Worm (Caenorhabditis elegans) whole organism, late embryonic: ENCODE results near the gene pro-2.

Experiments used
- C08G9.2 ChIP-seq: sonication (generic microtip); optimal IDR thresholded peaks from 2 replicates; lab custom pipeline; 2016; ENCODE audit warnings: mild to moderate bottlenecking, missing genetic modification characterization, moderate library complexity, missing compliant biosample characterization
- C38D4.7 ChIP-seq: fragments of 200-800 bp; sonication (Bioruptor generic); optimal IDR thresholded peaks from 2 replicates; lab custom pipeline; 2018; ENCODE audit warnings: mild to moderate bottlenecking, missing genetic modification characterization, moderate library complexity, missing compliant biosample characterization
- F13H6.1 ChIP-seq: sonication (generic microtip); optimal IDR thresholded peaks from 2 replicates; lab custom pipeline; 2016; ENCODE audit warnings: missing genetic modification characterization, missing compliant biosample characterization
- T23F11.4 ChIP-seq: fragments of 200-800 bp; sonication (Bioruptor generic); optimal IDR thresholded peaks from 2 replicates; lab custom pipeline; 2018; ENCODE audit warnings: mild to moderate bottlenecking, missing genetic modification characterization, missing compliant biosample characterization
- Y22D7AL.16 ChIP-seq: sonication (generic microtip); optimal IDR thresholded peaks from 2 replicates; lab custom pipeline; 2016; ENCODE audit warnings: missing genetic modification characterization, missing compliant biosample characterization
- ahr-1 ChIP-seq: sonication (generic microtip); optimal IDR thresholded peaks from 2 replicates; lab custom pipeline; 2016; ENCODE audit warnings: missing genetic modification characterization, missing compliant biosample characterization
- ama-1 ChIP-seq: fragments of 150-350 bp; optimal IDR thresholded peaks from 2 replicates; lab custom pipeline; 2014
- ceh-18 ChIP-seq: sonication (generic microtip); optimal IDR thresholded peaks from 2 replicates; lab custom pipeline; 2016; ENCODE audit warnings: missing genetic modification characterization, missing compliant biosample characterization
- ceh-19 ChIP-seq: fragments of 200-800 bp; sonication (Bioruptor generic); optimal IDR thresholded peaks from 2 replicates; lab custom pipeline; 2018; ENCODE audit warnings: mild to moderate bottlenecking, missing genetic modification characterization, missing compliant biosample characterization
- ceh-24 ChIP-seq: sonication (generic microtip); optimal IDR thresholded peaks from 2 replicates; lab custom pipeline; 2016; ENCODE audit warnings: mild to moderate bottlenecking, missing genetic modification characterization, missing compliant biosample characterization
- ceh-31 ChIP-seq: sonication (generic microtip); optimal IDR thresholded peaks from 2 replicates; lab custom pipeline; 2016; ENCODE audit warnings: missing genetic modification characterization, missing compliant biosample characterization
- ceh-34 ChIP-seq: sonication (generic microtip); optimal IDR thresholded peaks from 2 replicates; lab custom pipeline; 2016; ENCODE audit warnings: mild to moderate bottlenecking, missing genetic modification characterization, missing compliant biosample characterization
- ceh-45 ChIP-seq: fragments of 200-800 bp; sonication (Bioruptor generic); IDR thresholded peaks from 2 replicates; pipeline ENCODE4 v1.3.6; 2022; ENCODE audit warnings: missing genetic modification reagents, missing genetic modification characterization, missing compliant biosample characterization
- ceh-48 ChIP-seq: sonication (generic microtip); optimal IDR thresholded peaks from 2 replicates; lab custom pipeline; 2016; ENCODE audit warnings: missing genetic modification characterization, inconsistent platforms, missing compliant biosample characterization
- ceh-6 ChIP-seq: fragments of 200-800 bp; sonication (Bioruptor generic); optimal IDR thresholded peaks from 2 replicates; lab custom pipeline; 2018; ENCODE audit warnings: mild to moderate bottlenecking, missing genetic modification characterization, missing compliant biosample characterization
- ceh-9 ChIP-seq: sonication (generic microtip); optimal IDR thresholded peaks from 2 replicates; lab custom pipeline; 2016; ENCODE audit warnings: mild to moderate bottlenecking, missing genetic modification characterization, inconsistent platforms, missing compliant biosample characterization
- che-1 ChIP-seq: sonication (generic microtip); optimal IDR thresholded peaks from 2 replicates; lab custom pipeline; 2016; ENCODE audit warnings: mild to moderate bottlenecking, missing genetic modification characterization, missing compliant biosample characterization
- dmd-4 ChIP-seq: sonication (generic microtip); optimal IDR thresholded peaks from 2 replicates; lab custom pipeline; 2016; ENCODE audit warnings: borderline replicate concordance, missing genetic modification characterization, missing compliant biosample characterization
- dve-1 ChIP-seq: sonication (generic microtip); optimal IDR thresholded peaks from 2 replicates; lab custom pipeline; 2017; ENCODE audit warnings: antibody characterized with exemption, mild to moderate bottlenecking, missing genetic modification characterization, missing compliant biosample characterization
- elt-2 ChIP-seq: sonication (generic microtip); optimal IDR thresholded peaks from 2 replicates; lab custom pipeline; 2016; ENCODE audit warnings: missing genetic modification reagents, missing genetic modification characterization, missing compliant biosample characterization
- ets-4 ChIP-seq: sonication (generic microtip); optimal IDR thresholded peaks from 2 replicates; lab custom pipeline; 2016; ENCODE audit warnings: missing genetic modification characterization, missing compliant biosample characterization
- eyg-1 ChIP-seq: sonication (generic microtip); optimal IDR thresholded peaks from 2 replicates; lab custom pipeline; 2016; ENCODE audit warnings: missing genotype, missing genetic modification characterization, missing compliant biosample characterization
- fkh-10 ChIP-seq: fragments of 150-350 bp; optimal IDR thresholded peaks from 2 replicates; lab custom pipeline; 2014; ENCODE audit warnings: missing biosample characterization, missing genetic modification reagents, missing genetic modification characterization
- gmeb-2 ChIP-seq: sonication (generic microtip); optimal IDR thresholded peaks from 2 replicates; lab custom pipeline; 2016; ENCODE audit warnings: missing genetic modification characterization, inconsistent platforms, missing compliant biosample characterization
- hlh-13 ChIP-seq: fragments of 200-800 bp; sonication (Bioruptor generic); optimal IDR thresholded peaks from 2 replicates; lab custom pipeline; 2018; ENCODE audit warnings: mild to moderate bottlenecking, missing genetic modification characterization, missing compliant biosample characterization
- hlh-15 ChIP-seq: sonication (generic microtip); optimal IDR thresholded peaks from 2 replicates; lab custom pipeline; 2016; ENCODE audit warnings: missing genetic modification characterization, missing compliant biosample characterization
- hlh-6 ChIP-seq: sonication (generic microtip); optimal IDR thresholded peaks from 2 replicates; lab custom pipeline; 2016; ENCODE audit warnings: missing genotype, missing genetic modification characterization, missing compliant biosample characterization
- lim-6 ChIP-seq: sonication (generic microtip); optimal IDR thresholded peaks from 2 replicates; lab custom pipeline; 2016; ENCODE audit warnings: missing genetic modification characterization, missing compliant biosample characterization
- lin-11 ChIP-seq: fragments of 200-800 bp; sonication (Bioruptor generic); optimal IDR thresholded peaks from 2 replicates; lab custom pipeline; 2018; ENCODE audit warnings: mild to moderate bottlenecking, missing genetic modification characterization, missing compliant biosample characterization
- madf-2 ChIP-seq: sonication (generic microtip); optimal IDR thresholded peaks from 2 replicates; lab custom pipeline; 2017; ENCODE audit warnings: missing genetic modification characterization, missing compliant biosample characterization
- nfya-1 ChIP-seq: sonication (generic microtip); optimal IDR thresholded peaks from 2 replicates; lab custom pipeline; 2017; ENCODE audit warnings: missing genetic modification characterization, mild to moderate bottlenecking, missing compliant biosample characterization, antibody characterized with exemption, moderate library complexity
- nhr-11 ChIP-seq: fragments of 150-350 bp; optimal IDR thresholded peaks from 2 replicates; lab custom pipeline; 2014; ENCODE audit warnings: missing biosample characterization, missing genetic modification characterization
- npax-4 ChIP-seq: sonication (generic microtip); optimal IDR thresholded peaks from 2 replicates; lab custom pipeline; 2016; ENCODE audit warnings: missing genetic modification characterization, missing compliant biosample characterization
- odd-2 ChIP-seq: sonication (generic microtip); optimal IDR thresholded peaks from 2 replicates; lab custom pipeline; 2017; ENCODE audit warnings: antibody characterized with exemption, mild to moderate bottlenecking, missing genetic modification characterization, missing compliant biosample characterization
- pat-9 ChIP-seq: fragments of 200-800 bp; sonication (Bioruptor generic); optimal IDR thresholded peaks from 2 replicates; lab custom pipeline; 2018; ENCODE audit warnings: mild to moderate bottlenecking, missing genetic modification characterization, moderate library complexity, missing compliant biosample characterization
- pha-4 ChIP-seq: fragments of 150-350 bp; optimal IDR thresholded peaks from 2 replicates; lab custom pipeline; 2018; ENCODE audit warnings: missing biosample characterization, missing genetic modification reagents, missing genetic modification characterization
- pros-1 ChIP-seq: fragments of 150-350 bp; optimal IDR thresholded peaks from 2 replicates; lab custom pipeline; 2014; ENCODE audit warnings: missing biosample characterization, missing genetic modification reagents, missing genetic modification characterization
- ref-2 ChIP-seq: sonication (generic microtip); optimal IDR thresholded peaks from 2 replicates; lab custom pipeline; 2016; ENCODE audit warnings: missing genetic modification characterization, missing compliant biosample characterization
- rnt-1 ChIP-seq: sonication (generic microtip); optimal IDR thresholded peaks from 2 replicates; lab custom pipeline; 2016; ENCODE audit warnings: missing genetic modification characterization, missing compliant biosample characterization
- sdc-2 ChIP-seq: sonication (generic microtip); optimal IDR thresholded peaks from 2 replicates; lab custom pipeline; 2016; ENCODE audit warnings: missing genotype, missing genetic modification characterization, missing compliant biosample characterization
- syd-9 ChIP-seq: sonication (generic microtip); optimal IDR thresholded peaks from 2 replicates; lab custom pipeline; 2016; ENCODE audit warnings: mild to moderate bottlenecking, missing genetic modification characterization, moderate library complexity, missing compliant biosample characterization
- tbx-2 ChIP-seq: sonication (generic microtip); optimal IDR thresholded peaks from 2 replicates; lab custom pipeline; 2016; ENCODE audit warnings: missing genetic modification characterization, missing compliant biosample characterization
- tbx-7 ChIP-seq: sonication (generic microtip); optimal IDR thresholded peaks from 2 replicates; lab custom pipeline; 2016; ENCODE audit warnings: missing genotype, missing genetic modification characterization, missing compliant biosample characterization
- ttx-3 ChIP-seq: sonication (generic microtip); optimal IDR thresholded peaks from 2 replicates; lab custom pipeline; 2016; ENCODE audit warnings: missing genetic modification reagents, missing genetic modification characterization, missing compliant biosample characterization
- unc-3 ChIP-seq, 2 experiments: fragments of 200-800 bp in 1 of 2; sonication (Bioruptor generic) in 1 of 2; sonication (generic microtip) in 1 of 2; conservative IDR thresholded peaks in 1 of 2; optimal IDR thresholded peaks in 1 of 2; 2 replicates each; pipeline versions ENCODE4 v1.3.6 to Lab custom; 2016 to 2022; ENCODE audit warnings: missing compliant biosample characterization in 2 of 2, missing genetic modification characterization in 2 of 2, missing genetic modification reagents in 1 of 2
- unc-42 ChIP-seq: sonication (generic microtip); optimal IDR thresholded peaks from 2 replicates; lab custom pipeline; 2016; ENCODE audit warnings: missing genotype, missing genetic modification characterization, missing compliant biosample characterization
- unc-86 ChIP-seq: sonication (generic microtip); optimal IDR thresholded peaks from 2 replicates; lab custom pipeline; 2016; ENCODE audit warnings: missing genetic modification characterization, missing compliant biosample characterization

Gene pro-2

ce11 chrII:10388041-10388706 lies 43.3 kb upstream of the pro-2 start (continued):
- TF ChIP-seq ttx-3 (tag; lab: Kevin White, UChicago) (peak; percentile 80), ceh-45 (peak; percentile 53; the same call in 1 of the 2 replicates), hlh-15 (tag; lab: Kevin White, UChicago) (no peak), eyg-1 (peak; percentile 12), odd-2 (tag; lab: Kevin White, UChicago) (no peak), C08G9.2 (peak; percentile 36), pha-4 (tag; lab: Kevin White, UChicago) (no peak), tbx-2 (peak; percentile 96), ama-1 (lab: Kevin White, UChicago) (no peak), syd-9 (tag; lab: Kevin White, UChicago) (no peak), pros-1 (tag; lab: Kevin White, UChicago) (peak; percentile 10), ceh-24 (tag; lab: Kevin White, UChicago) (no peak), hlh-13 (GFP tag; lab: Kevin White, UChicago) (no peak), unc-3 (GFP tag; conservative IDR thresholded peaks at IDR 0.05; lab: Robert Waterston, UW) (peak; percentile 49; the same call in 1 of the 2 replicates), unc-3 (tag; optimal IDR thresholded peaks at IDR 0.05; lab: Kevin White, UChicago) (peak; percentile 36), nfya-1 (tag; lab: Kevin White, UChicago) (peak; percentile 69), ceh-31 (peak; percentile 56)

ce11 chrII:10384680-10385383 lies 39.9 kb upstream of the pro-2 start, which contains the start of gene ztf-27:
TSS of gene ztf-27 (plus strand) at chrII:10385333.
- TF ChIP-seq lin-11 (no peak), ceh-48 (tag; lab: Kevin White, UChicago) (no peak), eyg-1 (no peak), npax-4 (no peak), gmeb-2 (tag; lab: Kevin White, UChicago) (no peak), odd-2 (tag; lab: Kevin White, UChicago) (no peak), unc-42 (tag; lab: Kevin White, UChicago) (no peak), ceh-24 (tag; lab: Kevin White, UChicago) (no peak), hlh-6 (peak; percentile 7), ceh-31 (peak; percentile 27), ceh-19 (GFP tag; lab: Kevin White, UChicago) (no peak), nhr-11 (no peak), ahr-1 (tag; lab: Kevin White, UChicago) (no peak), elt-2 (no peak), tbx-2 (peak; percentile 22), F13H6.1 (tag; lab: Kevin White, UChicago) (peak; percentile 1), ceh-6 (GFP tag; lab: Kevin White, UChicago) (peak; percentile 4), rnt-1 (tag; lab: Kevin White, UChicago) (no peak), ref-2 (peak; percentile 16), ceh-18 (tag; lab: Kevin White, UChicago) (peak; percentile 57), ceh-34 (peak; percentile 54), hlh-13 (GFP tag; lab: Kevin White, UChicago) (no peak), C38D4.7 (GFP tag; lab: Kevin White, UChicago) (no peak), madf-2 (tag; lab: Kevin White, UChicago) (peak; percentile 18), unc-86 (tag; lab: Kevin White, UChicago) (no peak), syd-9 (tag; lab: Kevin White, UChicago) (peak; percentile 10), dmd-4 (tag; lab: Kevin White, UChicago) (no peak), pros-1 (tag; lab: Kevin White, UChicago) (peak; percentile 23), nfya-1 (tag; lab: Kevin White, UChicago) (peak; percentile 41), che-1 (tag; lab: Kevin White, UChicago) (no peak), lim-6 (tag; lab: Kevin White, UChicago) (no peak), sdc-2 (peak; percentile 14), T23F11.4 (GFP tag; lab: Kevin White, UChicago) (no peak), dve-1 (peak; percentile 34), pat-9 (tag; lab: Kevin White, UChicago) (no peak), C08G9.2 (peak; percentile 26), ceh-9 (no peak), tbx-7 (no peak), ets-4 (tag; lab: Kevin White, UChicago) (no peak), Y22D7AL.16 (tag; lab: Kevin White, UChicago) (no peak), pha-4 (tag; lab: Kevin White, UChicago) (no peak), fkh-10 (GFP tag; lab: Kevin White, UChicago) (no peak)
